Worm (Caenorhabditis elegans) whole organism, young adult: ENCODE measurements around the gene twk-3.

Source experiments
- C06A6.2 ChIP-seq: fragments of 200-800 bp; sonication (Bioruptor generic); conservative IDR thresholded peaks from 2 replicates; pipeline ENCODE4 v1.3.6; 2022; ENCODE audit warnings: missing genetic modification characterization, missing compliant biosample characterization
- F10E7.11 ChIP-seq: sonication (generic microtip); optimal IDR thresholded peaks from 2 replicates; lab custom pipeline; 2017; ENCODE audit warnings: mild to moderate bottlenecking, missing genetic modification characterization, moderate library complexity, missing compliant biosample characterization
- F49E8.2 ChIP-seq: sonication (generic microtip); optimal IDR thresholded peaks from 3 replicates; lab custom pipeline; 2017; ENCODE audit warnings: missing genetic modification characterization, mild to moderate bottlenecking, missing compliant biosample characterization, antibody characterized with exemption, moderate library complexity; ENCODE audit not compliant: insufficient read depth
- K12H6.12 ChIP-seq: fragments of 200-800 bp; sonication (Bioruptor generic); optimal IDR thresholded peaks from 2 replicates; lab custom pipeline; 2018; ENCODE audit warnings: mild to moderate bottlenecking, missing genetic modification characterization, missing compliant biosample characterization
- Y67H2A.10 ChIP-seq: fragments of 200-800 bp; sonication (Bioruptor generic); conservative IDR thresholded peaks from 2 replicates; pipeline ENCODE4 v1.3.6; 2022; ENCODE audit warnings: missing genetic modification reagents, missing genetic modification characterization, missing compliant biosample characterization
- ama-1 ChIP-seq, 3 experiments: fragments of 150-350 bp in 1 of 3; sonication (generic microtip) in 2 of 3; optimal IDR thresholded peaks; 2 replicates each; lab custom pipeline; 2014 to 2018; ENCODE audit warnings: missing biosample characterization in 2 of 3, missing genetic modification characterization in 2 of 3, missing genetic modification reagents in 2 of 3
- attf-5 ChIP-seq: fragments of 200-800 bp; sonication (Bioruptor generic); optimal IDR thresholded peaks from 2 replicates; lab custom pipeline; 2018; ENCODE audit warnings: mild to moderate bottlenecking, missing genetic modification characterization, missing compliant biosample characterization
- ceh-40 ChIP-seq: fragments of 200-800 bp; sonication (Bioruptor generic); IDR thresholded peaks from 2 replicates; pipeline ENCODE4 v1.3.6; 2022; ENCODE audit warnings: missing genetic modification characterization, missing compliant biosample characterization
- ceh-79 ChIP-seq: sonication (generic microtip); optimal IDR thresholded peaks from 2 replicates; lab custom pipeline; 2017; ENCODE audit warnings: mild to moderate bottlenecking, missing genetic modification characterization, missing compliant biosample characterization
- ceh-91 ChIP-seq: fragments of 200-800 bp; sonication (Bioruptor generic); IDR thresholded peaks from 2 replicates; pipeline ENCODE4 v1.3.6; 2022; ENCODE audit warnings: missing genetic modification reagents, missing genetic modification characterization, missing compliant biosample characterization
- efl-1 ChIP-seq: fragments of 150-350 bp; optimal IDR thresholded peaks from 2 replicates; lab custom pipeline; 2014; ENCODE audit warnings: missing biosample characterization, missing genetic modification reagents, missing genetic modification characterization
- egl-18 ChIP-seq: fragments of 200-800 bp; sonication (Bioruptor generic); IDR thresholded peaks from 2 replicates; pipeline ENCODE4 v1.3.6; 2022; ENCODE audit warnings: missing genetic modification reagents, missing genetic modification characterization, missing compliant biosample characterization
- egrh-3 ChIP-seq: fragments of 200-800 bp; sonication (Bioruptor generic); IDR thresholded peaks from 2 replicates; pipeline ENCODE4 v1.3.6; 2022; ENCODE audit warnings: missing genetic modification reagents, missing genetic modification characterization, missing compliant biosample characterization
- ets-4 ChIP-seq: fragments of 200-800 bp; sonication (Bioruptor generic); optimal IDR thresholded peaks from 2 replicates; lab custom pipeline; 2018; ENCODE audit warnings: mild to moderate bottlenecking, missing genetic modification characterization, missing compliant biosample characterization
- fkh-3 ChIP-seq: sonication (generic microtip); optimal IDR thresholded peaks from 2 replicates; lab custom pipeline; 2016; ENCODE audit warnings: mild to moderate bottlenecking, missing genetic modification characterization, missing compliant biosample characterization
- hsf-1 ChIP-seq: fragments of 200-800 bp; sonication (Bioruptor generic); IDR thresholded peaks from 2 replicates; pipeline ENCODE4 v1.3.6; 2022; ENCODE audit warnings: missing genetic modification reagents, missing genetic modification characterization, missing compliant biosample characterization
- let-607 ChIP-seq, 2 experiments: fragments of 200-800 bp in 1 of 2; sonication (Bioruptor generic) in 1 of 2; sonication (generic microtip) in 1 of 2; optimal IDR thresholded peaks; 2 replicates each; lab custom pipeline; 2016 to 2018; ENCODE audit warnings: mild to moderate bottlenecking in 2 of 2, missing compliant biosample characterization in 2 of 2, missing genetic modification characterization in 2 of 2, moderate library complexity in 2 of 2, missing genotype in 1 of 2
- lin-26 ChIP-seq: fragments of 200-800 bp; sonication (Bioruptor generic); IDR thresholded peaks from 2 replicates; pipeline ENCODE4 v1.3.6; 2022; ENCODE audit warnings: missing genetic modification reagents, missing genetic modification characterization, missing compliant biosample characterization
- lin-35 ChIP-seq, 3 experiments: fragments of 150-350 bp in 2 of 3; sonication (generic microtip) in 1 of 3; optimal IDR thresholded peaks; 2 replicates each; lab custom pipeline; 2014 to 2018; ENCODE audit warnings: missing biosample characterization in 3 of 3, missing genetic modification characterization in 3 of 3, missing genetic modification reagents in 3 of 3
- lsy-27 ChIP-seq: sonication (generic microtip); optimal IDR thresholded peaks from 2 replicates; lab custom pipeline; 2017; ENCODE audit warnings: missing genetic modification characterization, mild to moderate bottlenecking, missing compliant biosample characterization, antibody characterized with exemption, missing genotype, borderline replicate concordance; ENCODE audit not compliant: insufficient read depth
- madf-3 ChIP-seq: fragments of 200-800 bp; sonication (Bioruptor generic); IDR thresholded peaks from 2 replicates; pipeline ENCODE4 v1.3.6; 2022; ENCODE audit warnings: missing genetic modification reagents, missing genetic modification characterization, missing compliant biosample characterization
- madf-6 ChIP-seq: fragments of 200-800 bp; sonication (Bioruptor generic); IDR thresholded peaks from 2 replicates; pipeline ENCODE4 v1.3.6; 2022; ENCODE audit warnings: missing genetic modification reagents, missing genetic modification characterization, missing compliant biosample characterization
- madf-8 ChIP-seq: fragments of 200-800 bp; sonication (Bioruptor generic); conservative IDR thresholded peaks from 2 replicates; pipeline ENCODE4 v1.3.6; 2022; ENCODE audit warnings: missing genetic modification reagents, missing genetic modification characterization, missing compliant biosample characterization
- mcd-1 ChIP-seq: fragments of 200-800 bp; sonication (Bioruptor generic); IDR thresholded peaks from 2 replicates; pipeline ENCODE4 v1.3.6; 2022; ENCODE audit warnings: missing genetic modification reagents, missing genetic modification characterization, missing compliant biosample characterization
- mxl-1 ChIP-seq: sonication (generic microtip); optimal IDR thresholded peaks from 2 replicates; lab custom pipeline; 2016; ENCODE audit warnings: missing genetic modification characterization, missing compliant biosample characterization
- nhr-120 ChIP-seq: fragments of 200-800 bp; sonication (Bioruptor generic); IDR thresholded peaks from 2 replicates; pipeline ENCODE4 v1.3.6; 2022; ENCODE audit warnings: missing genetic modification characterization, missing compliant biosample characterization
- rec-8 ChIP-seq, 2 experiments: sonication (generic microtip); optimal IDR thresholded peaks; 2 replicates each; lab custom pipeline; 2016; ENCODE audit warnings: mild to moderate bottlenecking in 2 of 2, missing genetic modification characterization in 2 of 2, missing genetic modification reagents in 2 of 2, missing genotype in 2 of 2, missing biosample characterization in 1 of 2, missing compliant biosample characterization in 1 of 2, moderate library complexity in 1 of 2
- rpc-1 ChIP-seq, 2 experiments: fragments of 150-350 bp in 1 of 2; sonication (generic microtip) in 1 of 2; optimal IDR thresholded peaks; 2 replicates each; lab custom pipeline; 2014 to 2018; ENCODE audit warnings: missing biosample characterization in 1 of 2, missing genetic modification characterization in 1 of 2, missing genetic modification reagents in 1 of 2, missing genotype in 1 of 2
- sdz-38 ChIP-seq: sonication (generic microtip); optimal IDR thresholded peaks from 2 replicates; lab custom pipeline; 2016; ENCODE audit warnings: missing genotype, missing genetic modification characterization, missing compliant biosample characterization
- sea-2 ChIP-seq: fragments of 200-800 bp; sonication (Bioruptor generic); IDR thresholded peaks from 2 replicates; pipeline ENCODE4 v1.3.6; 2022; ENCODE audit warnings: missing genetic modification characterization, missing compliant biosample characterization
- snpc-1.1 ChIP-seq: sonication (generic microtip); optimal IDR thresholded peaks from 2 replicates; lab custom pipeline; 2017; ENCODE audit warnings: missing genetic modification characterization, mild to moderate bottlenecking, missing compliant biosample characterization, antibody characterized with exemption, moderate library complexity, missing genotype, missing genetic modification reagents; ENCODE audit not compliant: insufficient read depth
- snpc-4 ChIP-seq, 5 experiments: fragments of 150-350 bp in 1 of 5; sonication (generic microtip) in 4 of 5; optimal IDR thresholded peaks; 2 replicates each; lab custom pipeline; 2014 to 2018; ENCODE audit warnings: missing genetic modification characterization in 5 of 5, missing biosample characterization in 3 of 5, antibody characterized with exemption in 2 of 5, mild to moderate bottlenecking in 2 of 5, missing compliant biosample characterization in 2 of 5, missing genotype in 2 of 5, moderate library complexity in 2 of 5, missing genetic modification reagents in 1 of 5
- somi-1 ChIP-seq: fragments of 200-800 bp; sonication (Bioruptor generic); optimal IDR thresholded peaks from 2 replicates; lab custom pipeline; 2018; ENCODE audit warnings: mild to moderate bottlenecking, missing genetic modification characterization, missing compliant biosample characterization
- tbx-9 ChIP-seq: sonication (generic microtip); optimal IDR thresholded peaks from 2 replicates; lab custom pipeline; 2016; ENCODE audit warnings: borderline replicate concordance, missing genetic modification characterization, inconsistent platforms, missing compliant biosample characterization
- zim-3 ChIP-seq: sonication (generic microtip); optimal IDR thresholded peaks from 2 replicates; lab custom pipeline; 2017; ENCODE audit warnings: mild to moderate bottlenecking, missing genetic modification characterization, moderate library complexity, missing compliant biosample characterization
- ztf-26 ChIP-seq: sonication (generic microtip); optimal IDR thresholded peaks from 2 replicates; lab custom pipeline; 2017; ENCODE audit warnings: missing genetic modification characterization, missing compliant biosample characterization

Gene twk-3

ce11 chrII:8212680-8213079 lies at the start of gene twk-3:
Gene twk-3 (minus strand): TSS chrII:8212780.
- TF ChIP-seq ets-4 (no peak), fkh-3 (tag; lab: Kevin White, UChicago) (no peak), lin-26 (GFP tag; lab: Robert Waterston, UW) (no peak), tbx-9 (no peak), F10E7.11 (tag; lab: Kevin White, UChicago) (no peak), mxl-1 (tag; lab: Kevin White, UChicago) (no peak), K12H6.12 (no peak), lin-35 (GFP tag; optimal IDR thresholded peaks at IDR 0.05; lab: Kevin White, UChicago) (no peak), Y67H2A.10 (GFP tag; lab: Robert Waterston, UW) (no peak), mcd-1 (GFP tag; lab: Robert Waterston, UW) (no peak), madf-8 (GFP tag; lab: Robert Waterston, UW) (no peak)

ce11 chrII:8259674-8260073 lies 47.1 kb upstream of the twk-3 start:
- 0 out of 2 replicates have a peak, but pooled peaks have one; percentile 53 for TF ChIP-seq hsf-1
- 0 out of 2 replicates have a peak, but pooled peaks have one; percentile 17 for TF ChIP-seq C06A6.2 (GFP tag; lab: Robert Waterston, UW)
- TF ChIP-seq ztf-26 (tag; lab: Kevin White, UChicago): peak; percentile 66
- TF ChIP-seq egrh-3 (GFP tag; lab: Robert Waterston, UW): no peak
- TF ChIP-seq sdz-38 (tag; lab: Kevin White, UChicago): no peak
- no peak for TF ChIP-seq ceh-40 (GFP tag; lab: Robert Waterston, UW)
- peak; percentile 52 for TF ChIP-seq somi-1 (GFP tag; lab: Kevin White, UChicago)
- TF ChIP-seq lin-26 (GFP tag; lab: Robert Waterston, UW): peak; percentile 28; the same call in 1 of the 2 replicates

ce11 chrII:8259038-8259437 lies 46.5 kb upstream of the twk-3 start, which contains the start of gene F35C11.6:
Gene F35C11.6 (minus strand): TSS chrII:8259138.
- TF ChIP-seq efl-1 (no peak), ama-1 (optimal IDR thresholded peaks at IDR 0.05; lab: Kevin White, UChicago) (no peak), ama-1 (GFP tag; optimal IDR thresholded peaks at IDR 0.05; lab: Kevin White, UChicago) (no peak)

ce11 chrII:8256013-8256412 lies 43.4 kb upstream of the twk-3 start, which contains the start of gene F35C11.7:
Gene F35C11.7 (plus strand): TSS chrII:8256313.
- TF ChIP-seq madf-6 (GFP tag; lab: Robert Waterston, UW) (no peak), ama-1 (optimal IDR thresholded peaks at IDR 0.05; lab: Kevin White, UChicago) (no peak), ama-1 (GFP tag; optimal IDR thresholded peaks at IDR 0.05; lab: Kevin White, UChicago) (no peak), ceh-91 (GFP tag; lab: Robert Waterston, UW) (no peak), fkh-3 (tag; lab: Kevin White, UChicago) (no peak), egl-18 (no peak), F49E8.2 (tag; lab: Kevin White, UChicago) (no peak), madf-3 (GFP tag; lab: Robert Waterston, UW) (no peak), rpc-1 (optimal IDR thresholded peaks at IDR 0.05; lab: Kevin White, UChicago) (no peak), rpc-1 (tag; optimal IDR thresholded peaks at IDR 0.05; lab: Kevin White, UChicago) (no peak), lsy-27 (tag; lab: Kevin White, UChicago) (no peak), let-607 (tag; optimal IDR thresholded peaks at IDR 0.05; lab: Kevin White, UChicago) (no peak), sea-2 (GFP tag; lab: Robert Waterston, UW) (no peak), nhr-120 (GFP tag; lab: Robert Waterston, UW) (no peak), snpc-4 (GFP tag; optimal IDR thresholded peaks at IDR 0.05; lab: Kevin White, UChicago) (no peak), snpc-4 (tag; optimal IDR thresholded peaks at IDR 0.05; lab: Kevin White, UChicago) (no peak), zim-3 (tag; lab: Kevin White, UChicago) (no peak), snpc-1.1 (tag; lab: Kevin White, UChicago) (no peak), attf-5 (GFP tag; lab: Kevin White, UChicago) (no peak), rec-8 (tag; optimal IDR thresholded peaks at IDR 0.05; lab: Kevin White, UChicago) (no peak), madf-8 (GFP tag; lab: Robert Waterston, UW) (no peak), ceh-79 (tag; lab: Kevin White, UChicago) (no peak)
- TF ChIP-seq, all 124 proteins: peak for 0
